Fruit fly (Drosophila melanogaster) whole organism, embryonic: ENCODE data around the gene GstD8.
A peak's percentile ranks its signal among the peaks of the same experiment; 100 is the strongest.

Experiments used
- Bteb2 ChIP-seq: fragments of 200-800 bp; sonication (Bioruptor generic); optimal IDR thresholded peaks from 2 replicates; lab custom pipeline; 2016; ENCODE audit warnings: missing biosample characterization, missing genetic modification characterization
- CG12391 ChIP-seq: fragments of 200-800 bp; sonication (Bioruptor generic); optimal IDR thresholded peaks from 3 replicates; lab custom pipeline; 2018; ENCODE audit warnings: missing biosample characterization, mild to moderate bottlenecking, missing genetic modification characterization, moderate library complexity
- CG14667 ChIP-seq: fragments of 200-800 bp; sonication (Bioruptor generic); IDR thresholded peaks from 2 replicates; pipeline ENCODE4 v1.3.6; 2022; ENCODE audit warnings: missing biosample characterization, missing genetic modification characterization
- CG15514 ChIP-seq: fragments of 200-800 bp; sonication (Bioruptor generic); optimal IDR thresholded peaks from 3 replicates; lab custom pipeline; 2017; ENCODE audit warnings: missing biosample characterization, missing genetic modification characterization, mild to moderate bottlenecking, moderate library complexity, missing genetic modification reagents
- CG16779 ChIP-seq: fragments of 200-800 bp; sonication (Bioruptor generic); IDR thresholded peaks from 2 replicates; pipeline ENCODE4 v1.3.6; 2022; ENCODE audit warnings: missing biosample characterization, missing genetic modification characterization
- CG16815 ChIP-seq: fragments of 200-800 bp; sonication (Bioruptor generic); optimal IDR thresholded peaks from 3 replicates; lab custom pipeline; 2017; ENCODE audit warnings: missing biosample characterization, mild to moderate bottlenecking, missing genetic modification characterization
- CG17568 ChIP-seq: fragments of 200-800 bp; sonication (Bioruptor generic); optimal IDR thresholded peaks from 2 replicates; lab custom pipeline; 2018; ENCODE audit warnings: missing biosample characterization, mild to moderate bottlenecking, missing genetic modification characterization, moderate library complexity
- CG1832 ChIP-seq: fragments of 200-800 bp; sonication (Bioruptor generic); optimal IDR thresholded peaks from 2 replicates; lab custom pipeline; 2017; ENCODE audit warnings: missing biosample characterization, mild to moderate bottlenecking, missing genetic modification characterization, inconsistent platforms
- CG31224 ChIP-seq: fragments of 200-800 bp; sonication (Bioruptor generic); IDR thresholded peaks from 2 replicates; pipeline ENCODE4 v1.3.6; 2022; ENCODE audit warnings: missing biosample characterization, missing genetic modification characterization
- CG42726 ChIP-seq: fragments of 200-800 bp; sonication (Bioruptor generic); IDR thresholded peaks from 2 replicates; pipeline ENCODE4 v1.3.6; 2022; ENCODE audit warnings: missing biosample characterization, missing genetic modification characterization; ENCODE audit not compliant: partially characterized antibody
- CG4424 ChIP-seq: fragments of 200-800 bp; sonication (Bioruptor generic); optimal IDR thresholded peaks from 3 replicates; lab custom pipeline; 2016; ENCODE audit warnings: missing biosample characterization, missing genetic modification characterization
- CG6791 ChIP-seq: fragments of 200-800 bp; sonication (Bioruptor generic); IDR thresholded peaks from 3 replicates; pipeline ENCODE4 v1.3.6; 2022; ENCODE audit warnings: missing biosample characterization, missing genetic modification characterization; ENCODE audit not compliant: partially characterized antibody
- CG7271 ChIP-seq: fragments of 200-800 bp; sonication (Bioruptor generic); optimal IDR thresholded peaks from 2 replicates; lab custom pipeline; 2018; ENCODE audit warnings: missing biosample characterization, mild to moderate bottlenecking, missing genetic modification characterization, moderate library complexity
- CG7963 ChIP-seq: fragments of 200-800 bp; sonication (Bioruptor generic); IDR thresholded peaks from 3 replicates; pipeline ENCODE4 v1.3.6; 2022; ENCODE audit warnings: missing biosample characterization, missing genetic modification characterization; ENCODE audit not compliant: partially characterized antibody
- CG9609 ChIP-seq: fragments of 200-800 bp; sonication (Bioruptor generic); optimal IDR thresholded peaks from 3 replicates; lab custom pipeline; 2016; ENCODE audit warnings: missing biosample characterization, missing genetic modification characterization
- CG9727 ChIP-seq: fragments of 200-800 bp; sonication (Bioruptor generic); optimal IDR thresholded peaks from 3 replicates; lab custom pipeline; 2017; ENCODE audit warnings: missing biosample characterization, mild to moderate bottlenecking, missing genetic modification characterization
- Dp ChIP-seq: fragments of 200-800 bp; sonication (Bioruptor generic); optimal IDR thresholded peaks from 2 replicates; lab custom pipeline; 2018; ENCODE audit warnings: missing biosample characterization, mild to moderate bottlenecking, missing genetic modification characterization, moderate library complexity
- HmgD ChIP-seq: fragments of 200-800 bp; sonication (Bioruptor generic); optimal IDR thresholded peaks from 3 replicates; lab custom pipeline; 2016; ENCODE audit warnings: missing biosample characterization, missing genetic modification characterization
- Hsf ChIP-seq: fragments of 200-800 bp; sonication (Bioruptor generic); optimal IDR thresholded peaks from 3 replicates; lab custom pipeline; 2016; ENCODE audit warnings: missing biosample characterization, missing genetic modification characterization
- Kr ChIP-seq: fragments of 200-800 bp; sonication (Bioruptor generic); optimal IDR thresholded peaks from 2 replicates; lab custom pipeline; 2017; ENCODE audit warnings: missing biosample characterization, mild to moderate bottlenecking, missing genetic modification characterization
- Oli ChIP-seq: fragments of 200-800 bp; sonication (Bioruptor generic); optimal IDR thresholded peaks from 2 replicates; lab custom pipeline; 2018; ENCODE audit warnings: missing biosample characterization, mild to moderate bottlenecking, missing genetic modification characterization, moderate library complexity
- Sin3A ChIP-seq: fragments of >200 bp; optimal IDR thresholded peaks from 2 replicates; lab custom pipeline; 2018
- Sox102F ChIP-seq: fragments of 200-800 bp; sonication (Bioruptor generic); optimal IDR thresholded peaks from 2 replicates; lab custom pipeline; 2018; ENCODE audit warnings: missing biosample characterization, mild to moderate bottlenecking, missing genetic modification characterization, moderate library complexity
- ara ChIP-seq: fragments of 200-800 bp; sonication (Bioruptor generic); IDR thresholded peaks from 2 replicates; pipeline ENCODE4 v1.3.6; 2022; ENCODE audit warnings: missing biosample characterization, missing genetic modification characterization
- ato ChIP-seq: fragments of 200-800 bp; sonication (Bioruptor generic); IDR thresholded peaks from 2 replicates; pipeline ENCODE4 v1.3.6; 2022; ENCODE audit warnings: missing biosample characterization, missing genetic modification characterization; ENCODE audit not compliant: partially characterized antibody
- bbx ChIP-seq: fragments of 200-800 bp; sonication (Bioruptor generic); IDR thresholded peaks from 2 replicates; pipeline ENCODE4 v1.3.6; 2022; ENCODE audit warnings: missing biosample characterization, missing genetic modification characterization; ENCODE audit not compliant: partially characterized antibody
- en ChIP-seq: fragments of 200-800 bp; sonication (Bioruptor generic); optimal IDR thresholded peaks from 2 replicates; lab custom pipeline; 2016; ENCODE audit warnings: missing biosample characterization, missing genetic modification characterization
- fru ChIP-seq: fragments of >200 bp; optimal IDR thresholded peaks from 2 replicates; lab custom pipeline; 2017
- gcm ChIP-seq: fragments of 200-800 bp; sonication (Bioruptor generic); optimal IDR thresholded peaks from 2 replicates; lab custom pipeline; 2019; ENCODE audit warnings: missing biosample characterization, mild to moderate bottlenecking, missing genetic modification characterization, moderate library complexity
- gro ChIP-seq: fragments of 200-800 bp; sonication (Bioruptor generic); optimal IDR thresholded peaks from 2 replicates; lab custom pipeline; 2016; ENCODE audit warnings: missing biosample characterization, missing genetic modification characterization
- ken ChIP-seq: fragments of 200-800 bp; sonication (Bioruptor generic); IDR thresholded peaks from 3 replicates; pipeline ENCODE4 v1.3.6; 2022; ENCODE audit warnings: missing biosample characterization, missing genetic modification characterization
- kni ChIP-seq: fragments of 200-800 bp; sonication (Bioruptor generic); optimal IDR thresholded peaks from 3 replicates; lab custom pipeline; 2017; ENCODE audit warnings: mild to moderate bottlenecking, missing biosample characterization, missing genetic modification reagents, missing genetic modification characterization
- lilli ChIP-seq: fragments of 200-800 bp; sonication (Bioruptor generic); optimal IDR thresholded peaks from 3 replicates; lab custom pipeline; 2016; ENCODE audit warnings: missing biosample characterization, missing genetic modification characterization
- lola ChIP-seq, 3 experiments: fragments of >200 bp in 2 of 3; fragments of 200-800 bp in 1 of 3; sonication (Bioruptor generic) in 1 of 3; optimal IDR thresholded peaks; 2 replicates each; lab custom pipeline; 2017 to 2019; ENCODE audit warnings: missing biosample characterization in 3 of 3, missing genetic modification characterization in 3 of 3, mild to moderate bottlenecking in 1 of 3, moderate library complexity in 1 of 3
- lov ChIP-seq, 2 experiments: fragments of 200-800 bp in 1 of 2; fragments of >200 bp in 1 of 2; sonication (Bioruptor generic) in 1 of 2; IDR thresholded peaks in 1 of 2; optimal IDR thresholded peaks in 1 of 2; 2 replicates in 1 of 2; 3 replicates in 1 of 2; pipeline versions ENCODE4 v1.3.6 to Lab custom; 2017 to 2022; ENCODE audit warnings: missing biosample characterization in 1 of 2, missing genetic modification characterization in 1 of 2
- mld ChIP-seq: fragments of 200-800 bp; sonication (Bioruptor generic); IDR thresholded peaks from 3 replicates; pipeline ENCODE4 v1.3.6; 2022; ENCODE audit warnings: missing biosample characterization, missing genetic modification characterization; ENCODE audit not compliant: partially characterized antibody
- nau ChIP-seq: fragments of 200-800 bp; sonication (Bioruptor generic); optimal IDR thresholded peaks from 3 replicates; lab custom pipeline; 2017; ENCODE audit warnings: missing biosample characterization, mild to moderate bottlenecking, missing genetic modification characterization, missing genetic modification reagents
- p53 ChIP-seq: fragments of 200-800 bp; sonication (Bioruptor generic); optimal IDR thresholded peaks from 2 replicates; lab custom pipeline; 2016; ENCODE audit warnings: missing biosample characterization, missing genetic modification characterization
- ro ChIP-seq: fragments of 200-800 bp; sonication (Bioruptor generic); IDR thresholded peaks from 2 replicates; pipeline ENCODE4 v1.3.6; 2022; ENCODE audit warnings: missing biosample characterization, missing genetic modification characterization
- shn ChIP-seq: fragments of 200-800 bp; sonication (Bioruptor generic); optimal IDR thresholded peaks from 3 replicates; lab custom pipeline; 2016; ENCODE audit warnings: missing biosample characterization, missing genetic modification characterization
- slou ChIP-seq: fragments of 200-800 bp; sonication (Bioruptor generic); optimal IDR thresholded peaks from 3 replicates; lab custom pipeline; 2016; ENCODE audit warnings: missing biosample characterization, missing genetic modification characterization
- sna ChIP-seq: fragments of 200-800 bp; sonication (Bioruptor generic); IDR thresholded peaks from 2 replicates; pipeline ENCODE4 v1.3.6; 2022; ENCODE audit warnings: missing biosample characterization, missing genetic modification characterization; ENCODE audit not compliant: partially characterized antibody
- sob ChIP-seq: fragments of 200-800 bp; sonication (Bioruptor generic); IDR thresholded peaks from 2 replicates; pipeline ENCODE4 v1.3.6; 2022; ENCODE audit warnings: missing biosample characterization, missing genetic modification characterization
- stwl ChIP-seq: fragments of 200-800 bp; sonication (Bioruptor generic); optimal IDR thresholded peaks from 3 replicates; lab custom pipeline; 2018; ENCODE audit warnings: missing biosample characterization, mild to moderate bottlenecking, missing genetic modification characterization, moderate library complexity
- tna ChIP-seq: fragments of 200-800 bp; sonication (Bioruptor generic); IDR thresholded peaks from 2 replicates; pipeline ENCODE4 v1.3.6; 2022; ENCODE audit warnings: missing biosample characterization, missing genetic modification characterization; ENCODE audit not compliant: partially characterized antibody
- vnd ChIP-seq: fragments of 200-800 bp; sonication (Bioruptor generic); IDR thresholded peaks from 3 replicates; pipeline ENCODE4 v1.3.6; 2022; ENCODE audit warnings: missing biosample characterization, missing genetic modification characterization; ENCODE audit not compliant: partially characterized antibody
- zfh1 ChIP-seq: fragments of 200-800 bp; sonication (Bioruptor generic); IDR thresholded peaks from 3 replicates; pipeline ENCODE4 v1.3.6; 2022; ENCODE audit warnings: missing biosample characterization, missing genetic modification characterization
- zfh2 ChIP-seq: fragments of 200-800 bp; sonication (Bioruptor generic); optimal IDR thresholded peaks from 2 replicates; lab custom pipeline; 2016; ENCODE audit warnings: missing biosample characterization, missing genetic modification characterization

Gene GstD8

DNA sequence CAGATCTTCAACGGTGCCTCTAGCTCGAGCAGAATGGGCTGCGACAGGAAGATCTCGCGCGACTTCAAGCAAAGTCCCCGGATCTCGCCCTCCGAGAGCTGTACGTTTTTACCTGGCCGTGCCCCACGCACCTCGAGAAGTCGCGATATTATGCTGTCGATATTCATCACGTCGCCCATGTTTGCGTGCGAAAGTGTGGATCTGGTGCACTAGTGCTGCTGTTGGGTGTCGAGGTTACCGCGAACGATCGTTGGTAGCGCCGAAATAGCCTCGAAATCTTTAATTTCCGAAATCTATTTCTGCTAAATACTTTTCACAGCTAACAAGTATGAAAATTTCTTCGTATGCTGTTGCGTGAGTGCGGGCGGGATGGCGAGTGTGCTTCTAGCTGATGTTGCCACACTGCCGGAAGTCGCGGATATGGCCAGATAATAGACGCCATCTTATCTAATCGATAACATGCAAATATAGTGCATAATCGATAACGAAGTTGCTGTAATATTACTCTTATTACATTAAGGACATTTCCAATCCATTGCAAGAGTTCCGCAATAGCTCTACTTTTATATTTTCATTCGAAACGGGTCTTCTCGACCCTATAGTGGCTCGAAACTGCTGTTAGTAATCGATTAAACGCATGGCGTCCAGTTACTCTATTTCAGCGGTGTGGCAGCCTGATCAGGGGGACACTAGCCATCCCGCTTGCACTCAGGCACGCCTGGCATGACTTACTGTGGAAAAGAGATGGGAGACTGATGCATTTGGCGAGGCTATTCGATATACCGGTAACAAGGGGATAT, 45.9 kb downstream of the GstD8 start, which contains the start of gene Pp1-87B (continued):
- peak; percentile 13 for TF ChIP-seq Hsf
- no peak for TF ChIP-seq CG7271
- TF ChIP-seq CG12391 (tag; lab: Kevin White, UChicago) = peak; percentile 20
- no peak for TF ChIP-seq Sox102F (GFP tag; lab: Kevin White, UChicago)
- no peak for TF ChIP-seq sob (GFP tag; lab: Robert Waterston, UW)
- no peak for TF ChIP-seq fru (lab: Kevin White, UChicago)
- peak; percentile 55; the same call in 2 of the 3 replicates for TF ChIP-seq CG6791
- peak; percentile 60 for TF ChIP-seq Dp (GFP tag; lab: Kevin White, UChicago)
- TF ChIP-seq CG15514 = no peak
- no peak for TF ChIP-seq Kr (GFP tag; lab: Kevin White, UChicago)
- TF ChIP-seq lilli (GFP tag; lab: Kevin White, UChicago) = no peak
- no peak for TF ChIP-seq zfh1 (GFP tag; lab: Robert Waterston, UW)
- peak; percentile 39 for TF ChIP-seq CG9727
- peak; percentile 26 for TF ChIP-seq shn
- peak; percentile 14 for TF ChIP-seq p53 (GFP tag; lab: Kevin White, UChicago)
- TF ChIP-seq CG9609 (GFP tag; lab: Kevin White, UChicago) = peak; percentile 30
- no peak for TF ChIP-seq slou (GFP tag; lab: Kevin White, UChicago)
- TF ChIP-seq en = no peak
- TF ChIP-seq zfh2 = no peak
- no peak for TF ChIP-seq ato (GFP tag; lab: Robert Waterston, UW)
- TF ChIP-seq ken (GFP tag; lab: Robert Waterston, UW) = no peak
- TF ChIP-seq Oli (tag; lab: Kevin White, UChicago) = no peak
- TF ChIP-seq nau (GFP tag; lab: Kevin White, UChicago) = no peak
- TF ChIP-seq mld (GFP tag; lab: Robert Waterston, UW) = no peak
- no peak; the same call in 1 of the 2 replicates for TF ChIP-seq CG42726 (GFP tag; lab: Robert Waterston, UW)
- TF ChIP-seq CG4424 = peak; percentile 8
- TF ChIP-seq CG16815 = no peak
- no peak for TF ChIP-seq sna (GFP tag; lab: Robert Waterston, UW)
- TF ChIP-seq CG17568 (GFP tag; lab: Kevin White, UChicago) = no peak
- TF ChIP-seq Bteb2 (GFP tag; lab: Kevin White, UChicago) = no peak
- no peak for TF ChIP-seq ro (GFP tag; lab: Robert Waterston, UW)
- TF ChIP-seq CG14667 = no peak
- TF ChIP-seq bbx (GFP tag; lab: Robert Waterston, UW) = no peak
- peak; percentile 56; the same call in 2 of the 3 replicates for TF ChIP-seq vnd
- TF ChIP-seq CG1832 (GFP tag; lab: Kevin White, UChicago) = peak; percentile 95
- TF ChIP-seq lov (optimal IDR thresholded peaks at IDR 0.05; lab: Kevin White, UChicago) = no peak
- no peak for TF ChIP-seq lov (GFP tag; IDR thresholded peaks at IDR 0.05; lab: Robert Waterston, UW)
- peak; percentile 100 for TF ChIP-seq Sin3A (lab: Kevin White, UChicago)
- TF ChIP-seq CG16779 (GFP tag; lab: Robert Waterston, UW) = no peak
- TF ChIP-seq gcm (GFP tag; lab: Kevin White, UChicago) = no peak
- TF ChIP-seq CG7963 = no peak
- peak in 1 of 3 experiments; percentile 28 for TF ChIP-seq lola (GFP tag; optimal IDR thresholded peaks at IDR 0.05; lab: Kevin White, UChicago)
- no peak for TF ChIP-seq gro
- no peak for TF ChIP-seq CG31224 (GFP tag; lab: Robert Waterston, UW)
- no peak for TF ChIP-seq ara (GFP tag; lab: Robert Waterston, UW)
- TF ChIP-seq tna (GFP tag; lab: Robert Waterston, UW) = no peak; the same call in 1 of the 2 replicates
- TF ChIP-seq stwl = peak; percentile 46
- TF ChIP-seq HmgD (GFP tag; lab: Kevin White, UChicago) = peak; percentile 40
- peak; percentile 70 for TF ChIP-seq kni
